Worm (Caenorhabditis elegans) whole organism, young adult: ENCODE results near the gene pbs-6.

Experiments
- B0035.1 ChIP-seq: sonication (generic microtip); optimal IDR thresholded peaks from 2 replicates; lab custom pipeline; 2016; ENCODE audit warnings: missing genetic modification characterization, mild to moderate bottlenecking, missing compliant biosample characterization, missing genotype, missing genetic modification reagents
- B0261.1 ChIP-seq: sonication (generic microtip); optimal IDR thresholded peaks from 2 replicates; lab custom pipeline; 2016; ENCODE audit warnings: mild to moderate bottlenecking, missing genetic modification characterization, moderate library complexity, missing compliant biosample characterization
- B0336.3 ChIP-seq: fragments of 200-800 bp; sonication (Bioruptor generic); IDR thresholded peaks from 2 replicates; pipeline ENCODE4 v1.3.6; 2022; ENCODE audit warnings: missing genetic modification characterization, missing compliant biosample characterization
- C06A6.2 ChIP-seq: fragments of 200-800 bp; sonication (Bioruptor generic); conservative IDR thresholded peaks from 2 replicates; pipeline ENCODE4 v1.3.6; 2022; ENCODE audit warnings: missing genetic modification characterization, missing compliant biosample characterization
- F10E7.11 ChIP-seq: sonication (generic microtip); optimal IDR thresholded peaks from 2 replicates; lab custom pipeline; 2017; ENCODE audit warnings: mild to moderate bottlenecking, missing genetic modification characterization, moderate library complexity, missing compliant biosample characterization
- F22D6.2 ChIP-seq: sonication (generic microtip); optimal IDR thresholded peaks from 2 replicates; lab custom pipeline; 2016; ENCODE audit warnings: mild to moderate bottlenecking, missing genetic modification characterization, missing compliant biosample characterization
- F37B4.10 ChIP-seq: fragments of 200-800 bp; sonication (Bioruptor generic); IDR thresholded peaks from 2 replicates; pipeline ENCODE4 v1.3.6; 2022; ENCODE audit warnings: missing genetic modification characterization, missing compliant biosample characterization
- F55B11.4 ChIP-seq: sonication (generic microtip); optimal IDR thresholded peaks from 2 replicates; lab custom pipeline; 2016; ENCODE audit warnings: missing compliant biosample characterization, missing genetic modification characterization, borderline replicate concordance; ENCODE audit not compliant: insufficient read depth
- K12H6.12 ChIP-seq: fragments of 200-800 bp; sonication (Bioruptor generic); optimal IDR thresholded peaks from 2 replicates; lab custom pipeline; 2018; ENCODE audit warnings: mild to moderate bottlenecking, missing genetic modification characterization, missing compliant biosample characterization
- T26A5.8 ChIP-seq: sonication (generic microtip); optimal IDR thresholded peaks from 2 replicates; lab custom pipeline; 2016; ENCODE audit warnings: missing genetic modification characterization, missing compliant biosample characterization
- Y53G8AR.9 ChIP-seq: fragments of 200-800 bp; sonication (Bioruptor generic); conservative IDR thresholded peaks from 2 replicates; pipeline ENCODE4 v1.3.6; 2022; ENCODE audit warnings: missing genetic modification reagents, missing genetic modification characterization, missing compliant biosample characterization
- Y56A3A.18 ChIP-seq: fragments of 200-800 bp; sonication (Bioruptor generic); IDR thresholded peaks from 2 replicates; pipeline ENCODE4 v1.3.6; 2022; ENCODE audit warnings: missing genetic modification reagents, missing genetic modification characterization, missing compliant biosample characterization
- akir-1 ChIP-seq: fragments of 200-800 bp; sonication (Bioruptor generic); optimal IDR thresholded peaks from 2 replicates; lab custom pipeline; 2018; ENCODE audit warnings: mild to moderate bottlenecking, missing genetic modification characterization, moderate library complexity, missing compliant biosample characterization
- athp-1 ChIP-seq: sonication (generic microtip); optimal IDR thresholded peaks from 2 replicates; lab custom pipeline; 2017; ENCODE audit warnings: mild to moderate bottlenecking, missing genetic modification characterization, missing compliant biosample characterization
- attf-3 ChIP-seq: fragments of 200-800 bp; sonication (Bioruptor generic); conservative IDR thresholded peaks from 2 replicates; pipeline ENCODE4 v1.3.6; 2022; ENCODE audit warnings: missing genetic modification reagents, missing genetic modification characterization, missing compliant biosample characterization
- attf-6 ChIP-seq: fragments of 200-800 bp; sonication (Bioruptor generic); IDR thresholded peaks from 2 replicates; pipeline ENCODE4 v1.3.6; 2022; ENCODE audit warnings: missing genetic modification reagents, missing genetic modification characterization, missing compliant biosample characterization
- bed-1 ChIP-seq: fragments of 200-800 bp; sonication (Bioruptor generic); IDR thresholded peaks from 2 replicates; pipeline ENCODE4 v1.3.6; 2022; ENCODE audit warnings: missing genetic modification reagents, missing genetic modification characterization, missing compliant biosample characterization
- ccch-3 ChIP-seq: fragments of 200-800 bp; sonication (Bioruptor generic); optimal IDR thresholded peaks from 2 replicates; lab custom pipeline; 2018; ENCODE audit warnings: mild to moderate bottlenecking, missing genetic modification characterization, missing compliant biosample characterization
- dox-1 ChIP-seq: fragments of 200-800 bp; sonication (Bioruptor generic); IDR thresholded peaks from 2 replicates; pipeline ENCODE4 v1.3.6; 2022; ENCODE audit warnings: missing genetic modification reagents, missing genetic modification characterization, missing compliant biosample characterization
- dpff-1 ChIP-seq: sonication (generic microtip); optimal IDR thresholded peaks from 2 replicates; lab custom pipeline; 2017; ENCODE audit warnings: mild to moderate bottlenecking, missing genetic modification characterization, missing compliant biosample characterization
- dpl-1 ChIP-seq: fragments of 150-350 bp; optimal IDR thresholded peaks from 2 replicates; lab custom pipeline; 2014; ENCODE audit warnings: missing biosample characterization, missing genetic modification reagents, missing genetic modification characterization
- him-1 ChIP-seq: sonication (generic microtip); optimal IDR thresholded peaks from 2 replicates; lab custom pipeline; 2016; ENCODE audit warnings: missing genotype, missing genetic modification reagents, missing genetic modification characterization, missing compliant biosample characterization
- hlh-26 ChIP-seq: fragments of 200-800 bp; sonication (Bioruptor generic); conservative IDR thresholded peaks from 2 replicates; pipeline ENCODE4 v1.3.6; 2022; ENCODE audit warnings: missing genetic modification reagents, missing genetic modification characterization, missing compliant biosample characterization
- hmg-1.2 ChIP-seq: fragments of 200-800 bp; sonication (Bioruptor generic); IDR thresholded peaks from 2 replicates; pipeline ENCODE4 v1.3.6; 2022; ENCODE audit warnings: missing genetic modification reagents, missing genetic modification characterization, missing compliant biosample characterization
- let-526 ChIP-seq: fragments of 200-800 bp; sonication (Bioruptor generic); IDR thresholded peaks from 2 replicates; pipeline ENCODE4 v1.3.6; 2022; ENCODE audit warnings: missing genetic modification reagents, missing genetic modification characterization, missing compliant biosample characterization
- lin-35 ChIP-seq, 3 experiments: fragments of 150-350 bp in 2 of 3; sonication (generic microtip) in 1 of 3; optimal IDR thresholded peaks; 2 replicates each; lab custom pipeline; 2014 to 2018; ENCODE audit warnings: missing biosample characterization in 3 of 3, missing genetic modification characterization in 3 of 3, missing genetic modification reagents in 3 of 3
- lir-1 ChIP-seq: fragments of 200-800 bp; sonication (Bioruptor generic); conservative IDR thresholded peaks from 2 replicates; pipeline ENCODE4 v1.3.6; 2022; ENCODE audit warnings: missing genetic modification reagents, missing genetic modification characterization, missing compliant biosample characterization
- mcd-1 ChIP-seq: fragments of 200-800 bp; sonication (Bioruptor generic); IDR thresholded peaks from 2 replicates; pipeline ENCODE4 v1.3.6; 2022; ENCODE audit warnings: missing genetic modification reagents, missing genetic modification characterization, missing compliant biosample characterization
- mel-28 ChIP-seq: sonication (generic microtip); optimal IDR thresholded peaks from 2 replicates; lab custom pipeline; 2016; ENCODE audit warnings: borderline replicate concordance, mild to moderate bottlenecking, missing genetic modification characterization, missing compliant biosample characterization
- mxl-1 ChIP-seq: sonication (generic microtip); optimal IDR thresholded peaks from 2 replicates; lab custom pipeline; 2016; ENCODE audit warnings: missing genetic modification characterization, missing compliant biosample characterization
- nfya-1 ChIP-seq: sonication (generic microtip); optimal IDR thresholded peaks from 2 replicates; lab custom pipeline; 2017; ENCODE audit warnings: antibody characterized with exemption, missing compliant biosample characterization, missing genetic modification characterization, borderline replicate concordance; ENCODE audit not compliant: insufficient read depth
- nfyb-1 ChIP-seq: fragments of 200-800 bp; sonication (Bioruptor generic); IDR thresholded peaks from 2 replicates; pipeline ENCODE4 v1.3.6; 2022; ENCODE audit warnings: missing genetic modification reagents, missing genetic modification characterization, missing compliant biosample characterization
- nhr-80 ChIP-seq: sonication (generic microtip); optimal IDR thresholded peaks from 2 replicates; lab custom pipeline; 2016; ENCODE audit warnings: missing genetic modification characterization, missing compliant biosample characterization
- nhr-90 ChIP-seq: sonication (generic microtip); optimal IDR thresholded peaks from 2 replicates; lab custom pipeline; 2016; ENCODE audit warnings: missing genotype, mild to moderate bottlenecking, missing genetic modification characterization, missing compliant biosample characterization
- repo-1 ChIP-seq: sonication (generic microtip); optimal IDR thresholded peaks from 2 replicates; lab custom pipeline; 2017; ENCODE audit warnings: mild to moderate bottlenecking, missing genetic modification characterization, missing compliant biosample characterization
- snpc-1.3 ChIP-seq: sonication (generic microtip); optimal IDR thresholded peaks from 2 replicates; lab custom pipeline; 2017; ENCODE audit warnings: missing genetic modification characterization, mild to moderate bottlenecking, missing compliant biosample characterization, antibody characterized with exemption, moderate library complexity, missing genotype, missing genetic modification reagents; ENCODE audit not compliant: insufficient read depth
- somi-1 ChIP-seq: fragments of 200-800 bp; sonication (Bioruptor generic); optimal IDR thresholded peaks from 2 replicates; lab custom pipeline; 2018; ENCODE audit warnings: mild to moderate bottlenecking, missing genetic modification characterization, missing compliant biosample characterization
- sptf-2 ChIP-seq: fragments of 200-800 bp; sonication (Bioruptor generic); optimal IDR thresholded peaks from 2 replicates; lab custom pipeline; 2018; ENCODE audit warnings: mild to moderate bottlenecking, missing genetic modification characterization, missing compliant biosample characterization
- tbp1 ChIP-seq: fragments of 200-800 bp; sonication (Bioruptor generic); optimal IDR thresholded peaks from 2 replicates; lab custom pipeline; 2018; ENCODE audit warnings: mild to moderate bottlenecking, missing genetic modification characterization, missing compliant biosample characterization
- tlf-1 ChIP-seq: fragments of 200-800 bp; sonication (Bioruptor generic); optimal IDR thresholded peaks from 2 replicates; lab custom pipeline; 2018; ENCODE audit warnings: mild to moderate bottlenecking, missing genetic modification characterization, missing compliant biosample characterization
- unc-130 ChIP-seq: sonication (generic microtip); optimal IDR thresholded peaks from 2 replicates; lab custom pipeline; 2016; ENCODE audit warnings: missing genetic modification reagents, missing genetic modification characterization, missing compliant biosample characterization
- ztf-18 ChIP-seq: sonication (generic microtip); optimal IDR thresholded peaks from 2 replicates; lab custom pipeline; 2016; ENCODE audit warnings: missing genotype, mild to moderate bottlenecking, missing genetic modification characterization, missing compliant biosample characterization
- ztf-25 ChIP-seq: fragments of 200-800 bp; sonication (Bioruptor generic); IDR thresholded peaks from 2 replicates; pipeline ENCODE4 v1.3.6; 2022; ENCODE audit warnings: missing genetic modification reagents, missing genetic modification characterization, missing compliant biosample characterization
- ztf-26 ChIP-seq: sonication (generic microtip); optimal IDR thresholded peaks from 2 replicates; lab custom pipeline; 2017; ENCODE audit warnings: missing genetic modification characterization, missing compliant biosample characterization

pbs-6 gene

ce11 chrIII:8249381-8249780 lies 5.5 kb upstream of the pbs-6 start, which contains the start of the genes C02F5.10 and C02F5.2:
TSS of gene C02F5.10 (minus strand) at chrIII:8249481.
TSS of gene C02F5.2 (plus strand) at chrIII:8249619.
- TF ChIP-seq let-526, result no peak
- no peak for TF ChIP-seq F55B11.4 (tag; lab: Kevin White, UChicago)
- no peak for TF ChIP-seq B0261.1 (tag; lab: Kevin White, UChicago)
- TF ChIP-seq snpc-1.3 (tag; lab: Kevin White, UChicago), result no peak
- TF ChIP-seq lin-35 (GFP tag; optimal IDR thresholded peaks at IDR 0.05; lab: Kevin White, UChicago), result no peak
- TF ChIP-seq somi-1, result no peak
- TF ChIP-seq nfya-1 (tag; lab: Kevin White, UChicago), result no peak

ce11 chrIII:8247051-8247450 lies 3.2 kb upstream of the pbs-6 start, which contains the start of gene C02F5.13:
TSS of gene C02F5.13 (plus strand) at chrIII:8247351.
- no peak for TF ChIP-seq T26A5.8 (tag; lab: Kevin White, UChicago)
- TF ChIP-seq F10E7.11 (tag; lab: Kevin White, UChicago), result no peak
- no peak for TF ChIP-seq B0336.3 (GFP tag; lab: Robert Waterston, UW)
- no peak for TF ChIP-seq nhr-80 (tag; lab: Kevin White, UChicago)
- TF ChIP-seq dpff-1 (tag; lab: Kevin White, UChicago), result no peak
- TF ChIP-seq hmg-1.2 (GFP tag; lab: Robert Waterston, UW), result no peak
- no peak for TF ChIP-seq tlf-1 (GFP tag; lab: Kevin White, UChicago)
- no peak for TF ChIP-seq attf-3 (GFP tag; lab: Robert Waterston, UW)
- no peak for TF ChIP-seq ztf-18 (tag; lab: Kevin White, UChicago)
- no peak for TF ChIP-seq nhr-90 (tag; lab: Kevin White, UChicago)
- TF ChIP-seq Y56A3A.18 (GFP tag; lab: Robert Waterston, UW), result no peak
- TF ChIP-seq sptf-2, result no peak
- TF ChIP-seq unc-130, result no peak
- TF ChIP-seq athp-1, result no peak
- TF ChIP-seq bed-1 (GFP tag; lab: Robert Waterston, UW), result no peak
- no peak for TF ChIP-seq C06A6.2 (GFP tag; lab: Robert Waterston, UW)

- no peak for TF ChIP-seq F22D6.2 (tag; lab: Kevin White, UChicago)
- no peak for TF ChIP-seq nhr-90 (tag; lab: Kevin White, UChicago)
- TF ChIP-seq snpc-1.3 (tag; lab: Kevin White, UChicago), result no peak
- no peak for TF ChIP-seq mel-28
These were observed 1.7 kb upstream of the pbs-6 start, which contains the start of gene C02F5.3 for ce11 chrIII:8245591-8245990. TSS of gene C02F5.3 (plus strand) at chrIII:8245891.

- no peak for TF ChIP-seq akir-1 (GFP tag; lab: Kevin White, UChicago)
- TF ChIP-seq ztf-25, result no peak
- TF ChIP-seq attf-6 (GFP tag; lab: Robert Waterston, UW), result no peak
- TF ChIP-seq tbp1, result peak; percentile 25
- TF ChIP-seq F37B4.10, result no peak
- TF ChIP-seq tlf-1 (GFP tag; lab: Kevin White, UChicago), result peak; percentile 35
- TF ChIP-seq hlh-26 (GFP tag; lab: Robert Waterston, UW), result no peak
- TF ChIP-seq F10E7.11 (tag; lab: Kevin White, UChicago), result no peak
- TF ChIP-seq F22D6.2 (tag; lab: Kevin White, UChicago), result no peak
- no peak for TF ChIP-seq lir-1
- 0 out of 2 replicates have a peak, but pooled peaks have one; percentile 31 for TF ChIP-seq nfyb-1 (GFP tag; lab: Robert Waterston, UW)
- no peak for TF ChIP-seq dpl-1 (GFP tag; lab: Kevin White, UChicago)
- TF ChIP-seq ztf-26 (tag; lab: Kevin White, UChicago), result no peak
- no peak for TF ChIP-seq repo-1
- no peak for TF ChIP-seq mxl-1 (tag; lab: Kevin White, UChicago)
- TF ChIP-seq him-1 (tag; lab: Kevin White, UChicago), result no peak
- no peak for TF ChIP-seq K12H6.12 (tag; lab: Kevin White, UChicago)
- TF ChIP-seq Y56A3A.18 (GFP tag; lab: Robert Waterston, UW), result no peak
- no peak for TF ChIP-seq dox-1
- peak; percentile 28; the same call in 1 of the 2 replicates for TF ChIP-seq mcd-1 (GFP tag; lab: Robert Waterston, UW)
- TF ChIP-seq B0035.1 (tag; lab: Kevin White, UChicago), result no peak
- no peak for TF ChIP-seq dpff-1 (tag; lab: Kevin White, UChicago)
- peak; percentile 69 for TF ChIP-seq Y53G8AR.9
- TF ChIP-seq ccch-3, result no peak
These were observed 1.1 kb downstream of the pbs-6 start, which contains the start of gene C02F5.12 for ce11 chrIII:8242809-8243208. TSS of gene C02F5.12 (minus strand) at chrIII:8243029.
